Fruit fly (Drosophila melanogaster): ENCODE results near the gene Eig71Eb.

Eig71Eb gene

DNA sequence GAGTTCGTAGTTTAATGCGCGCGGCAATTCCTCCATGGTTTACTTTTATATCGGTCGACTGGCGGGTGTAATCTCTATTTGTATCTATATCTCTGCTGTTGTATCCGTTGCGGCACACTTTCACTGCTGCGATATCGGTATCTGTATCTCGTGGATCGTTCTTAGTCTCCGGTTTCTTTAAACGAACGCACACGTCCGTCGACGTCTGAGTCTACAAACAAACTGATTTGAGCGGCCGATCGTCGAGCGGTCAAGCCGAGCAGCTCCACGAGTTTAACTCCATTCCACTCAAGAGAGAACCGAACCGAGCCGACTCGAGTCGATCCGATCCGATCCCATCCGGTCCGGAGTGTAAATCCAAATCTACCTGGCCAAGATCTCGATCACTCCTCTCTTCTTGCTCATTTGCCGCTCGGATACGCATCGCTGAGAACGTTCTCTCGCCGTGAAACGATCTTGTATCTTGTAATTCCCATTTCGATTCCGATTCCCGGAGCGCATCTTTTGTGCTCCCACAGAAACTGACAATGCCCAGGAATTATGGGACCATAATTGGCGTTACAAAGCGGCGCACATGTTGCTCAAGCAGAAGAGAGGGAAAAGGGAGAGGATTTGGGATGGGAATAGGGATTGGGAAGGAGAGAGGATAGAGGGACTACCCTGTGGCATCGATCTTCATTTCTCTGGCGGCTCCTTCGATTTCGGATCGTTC lies 50.0 kb downstream of the Eig71Eb start, which contains the start of gene comm2 (continued):
- no peak for TF ChIP-seq caup (GFP tag; optimal IDR thresholded peaks at IDR 0.05; ENCODE audit: severe bottlenecking)
- TF ChIP-seq ranshi (GFP tag; IDR thresholded peaks at IDR 0.05): no peak
- no peak for TF ChIP-seq gsb-n (tag; optimal IDR thresholded peaks at IDR 0.05)
- TF ChIP-seq vvl (GFP tag; IDR thresholded peaks at IDR 0.05): peak; percentile 63; the same call in 1 of the 2 replicates
- TF ChIP-seq CG8290 (GFP tag; optimal IDR thresholded peaks at IDR 0.05): no peak
- peak in 1 of 2 experiments; percentile 19 for TF ChIP-seq CG8290 (tag; optimal IDR thresholded peaks at IDR 0.05)
- peak; percentile 1 for TF ChIP-seq CG4707 (GFP tag; optimal IDR thresholded peaks at IDR 0.05)
- TF ChIP-seq CG4424 (GFP tag; optimal IDR thresholded peaks at IDR 0.05): no peak
- no peak; the same call in 1 of the 2 replicates for TF ChIP-seq tna (GFP tag; IDR thresholded peaks at IDR 0.05; ENCODE audit: partially characterized antibody)
- no peak for TF ChIP-seq Antp (GFP tag; optimal IDR thresholded peaks at IDR 0.05)
- no peak for TF ChIP-seq CG14965 (GFP tag; optimal IDR thresholded peaks at IDR 0.05; ENCODE audit: borderline replicate concordance)
- TF ChIP-seq Lhr (GFP tag; optimal IDR thresholded peaks at IDR 0.05): no peak
- peak; percentile 70 for TF ChIP-seq CG15479 (GFP tag; optimal IDR thresholded peaks at IDR 0.05)
- TF ChIP-seq CTCF (GFP tag; optimal IDR thresholded peaks at IDR 0.05): no peak
- peak; percentile 51; the same call in 1 of the 2 replicates for TF ChIP-seq Scr (GFP tag; IDR thresholded peaks at IDR 0.05; ENCODE audit: partially characterized antibody)
- TF ChIP-seq CG33557 (GFP tag; optimal IDR thresholded peaks at IDR 0.05): no peak
- no peak for TF ChIP-seq CG11247 (GFP tag; IDR thresholded peaks at IDR 0.05)
- no peak for TF ChIP-seq onecut (GFP tag; IDR thresholded peaks at IDR 0.05)
- no peak for TF ChIP-seq CoRest (tag; optimal IDR thresholded peaks at IDR 0.05)
- TF ChIP-seq bbx (GFP tag; IDR thresholded peaks at IDR 0.05; ENCODE audit: partially characterized antibody): peak; percentile 70
- TF ChIP-seq CG2199 (GFP tag; IDR thresholded peaks at IDR 0.05): peak; percentile 76
- peak; percentile 73 for TF ChIP-seq HLHmδ (GFP tag; optimal IDR thresholded peaks at IDR 0.05)
- no peak for TF ChIP-seq dpn (GFP tag; optimal IDR thresholded peaks at IDR 0.05)
- no peak for TF ChIP-seq sisA (GFP tag; IDR thresholded peaks at IDR 0.05)
- TF ChIP-seq chinmo (GFP tag; IDR thresholded peaks at IDR 0.05; ENCODE audit: partially characterized antibody): peak; percentile 89; the same call in 3 of the 4 replicates
- peak; percentile 43 for TF ChIP-seq CG17829 (tag; optimal IDR thresholded peaks at IDR 0.05)
- TF ChIP-seq Bgb (GFP tag; IDR thresholded peaks at IDR 0.05; ENCODE audit: partially characterized antibody): peak; percentile 66
- no peak for TF ChIP-seq Hr3 (GFP tag; optimal IDR thresholded peaks at IDR 0.05)
- TF ChIP-seq sob (GFP tag; IDR thresholded peaks at IDR 0.05): peak; percentile 24; the same call in 1 of the 2 replicates
- TF ChIP-seq CG4360 (GFP tag; IDR thresholded peaks at IDR 0.05): 0 out of 2 replicates have a peak, but pooled peaks have one; percentile 28
- TF ChIP-seq CG12659 (GFP tag; optimal IDR thresholded peaks at IDR 0.05): no peak
- TF ChIP-seq ap (GFP tag; IDR thresholded peaks at IDR 0.05): no peak
- peak; percentile 8 for TF ChIP-seq CG2678 (tag; optimal IDR thresholded peaks at IDR 0.05)
- no peak for TF ChIP-seq fu2 (GFP tag; optimal IDR thresholded peaks at IDR 0.05)
- peak; percentile 52 for TF ChIP-seq oc (tag; optimal IDR thresholded peaks at IDR 0.05)
- TF ChIP-seq klu (GFP tag; IDR thresholded peaks at IDR 0.05): no peak
- TF ChIP-seq Gsc (GFP tag; IDR thresholded peaks at IDR 0.05): no peak
- TF ChIP-seq MBD-R2 (GFP tag; IDR thresholded peaks at IDR 0.05): no peak
- no peak for TF ChIP-seq tgo (GFP tag; IDR thresholded peaks at IDR 0.05)
- TF ChIP-seq CG14050 (GFP tag; IDR thresholded peaks at IDR 0.05): no peak
- 0 out of 2 replicates have a peak, but pooled peaks have one; percentile 5 for TF ChIP-seq CG9932 (GFP tag; IDR thresholded peaks at IDR 0.05)
- no peak for TF ChIP-seq NC2β (GFP tag; optimal IDR thresholded peaks at IDR 0.05)
- TF ChIP-seq CG4282 (GFP tag; optimal IDR thresholded peaks at IDR 0.05): no peak
- peak; percentile 19; the same call in 1 of the 2 replicates for TF ChIP-seq aop (GFP tag; IDR thresholded peaks at IDR 0.05)
- TF ChIP-seq CG11723 (GFP tag; optimal IDR thresholded peaks at IDR 0.05): no peak
- TF ChIP-seq CG17328 (GFP tag; IDR thresholded peaks at IDR 0.05): 0 out of 2 replicates have a peak, but pooled peaks have one; percentile 30
- TF ChIP-seq CG5245 (GFP tag; optimal IDR thresholded peaks at IDR 0.05): no peak
- peak; percentile 15 for TF ChIP-seq fd64A (GFP tag; optimal IDR thresholded peaks at IDR 0.05)
- no peak for TF ChIP-seq CG11696 (GFP tag; IDR thresholded peaks at IDR 0.05)
- TF ChIP-seq CG14441 (GFP tag; IDR thresholded peaks at IDR 0.05): no peak

Measured in whole organism, embryonic.